Worm (Caenorhabditis elegans): ENCODE results near the gene aex-4.

DNA sequence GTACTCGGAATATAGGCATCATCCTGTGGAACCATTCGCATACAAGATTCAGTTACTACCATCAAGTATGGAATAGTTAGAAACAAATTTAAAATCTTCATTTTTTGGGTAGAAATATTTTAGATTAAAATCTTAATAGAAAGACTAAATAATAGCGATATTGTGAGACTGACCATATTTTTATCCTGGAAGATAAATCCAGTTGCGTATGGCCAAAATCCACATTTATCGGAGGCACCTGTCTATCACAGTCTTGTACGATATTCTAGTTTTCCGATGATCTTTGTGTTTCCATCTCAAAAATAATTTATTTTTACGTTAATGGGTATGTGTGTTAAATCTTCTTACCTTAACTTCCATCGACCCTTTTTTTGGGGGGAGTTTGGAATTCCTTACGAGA is 35.2 kb downstream of the aex-4 start, which contains the start of gene F47B7.3:
- TF ChIP-seq elt-2 (tag; optimal IDR thresholded peaks at IDR 0.05): no peak
- TF ChIP-seq ama-1 (optimal IDR thresholded peaks at IDR 0.05): no peak
- no peak for TF ChIP-seq unc-39 (tag; optimal IDR thresholded peaks at IDR 0.05)
- no peak for TF ChIP-seq jun-1 (tag; optimal IDR thresholded peaks at IDR 0.05)
- TF ChIP-seq elt-3 (tag; optimal IDR thresholded peaks at IDR 0.05): no peak
- TF ChIP-seq nhr-28 (tag; optimal IDR thresholded peaks at IDR 0.05): no peak

Measured in whole organism, L3 larva.